Fruit fly (Drosophila melanogaster) whole organism, embryonic: ENCODE measurements around the gene CG4291.
A peak's percentile ranks its signal among the peaks of the same experiment; 100 is the strongest.

Experiments used
- Atf3 ChIP-seq: fragments of 200-800 bp; sonication (Bioruptor generic); optimal IDR thresholded peaks from 3 replicates; lab custom pipeline; 2016; ENCODE audit warnings: missing biosample characterization, missing genetic modification characterization
- Awh ChIP-seq: fragments of 200-800 bp; sonication (Bioruptor generic); IDR thresholded peaks from 2 replicates; pipeline ENCODE4, ENCODE4 v1.3.6; 2022; ENCODE audit warnings: missing biosample characterization, missing genetic modification characterization
- Blimp-1 ChIP-seq: fragments of 200-800 bp; sonication (Bioruptor generic); optimal IDR thresholded peaks from 3 replicates; lab custom pipeline; 2018; ENCODE audit warnings: missing biosample characterization, missing genetic modification characterization, mild to moderate bottlenecking, moderate library complexity, missing genetic modification reagents
- CG10209 ChIP-seq: fragments of 200-800 bp; sonication (Bioruptor generic); optimal IDR thresholded peaks from 3 replicates; lab custom pipeline; 2017; ENCODE audit warnings: missing biosample characterization, mild to moderate bottlenecking, missing genetic modification characterization, missing genetic modification reagents
- CG10267 ChIP-seq: fragments of 200-800 bp; sonication (Bioruptor generic); optimal IDR thresholded peaks from 2 replicates; lab custom pipeline; 2018; ENCODE audit warnings: missing biosample characterization, mild to moderate bottlenecking, missing genetic modification characterization, moderate library complexity
- CG10959 ChIP-seq: fragments of 200-800 bp; sonication (Bioruptor generic); IDR thresholded peaks from 2 replicates; pipeline ENCODE4 v1.3.6; 2022; ENCODE audit warnings: missing biosample characterization, missing genetic modification characterization
- CG11398 ChIP-seq: fragments of 200-800 bp; sonication (Bioruptor generic); optimal IDR thresholded peaks from 2 replicates; lab custom pipeline; 2016; ENCODE audit warnings: missing biosample characterization, missing genetic modification characterization
- CG14441 ChIP-seq: fragments of 200-800 bp; sonication (Bioruptor generic); IDR thresholded peaks from 2 replicates; pipeline ENCODE4 v1.3.6; 2022; ENCODE audit warnings: missing biosample characterization, missing genetic modification characterization
- CG14710 ChIP-seq: fragments of 200-800 bp; sonication (Bioruptor generic); optimal IDR thresholded peaks from 3 replicates; lab custom pipeline; 2019; ENCODE audit warnings: missing biosample characterization, mild to moderate bottlenecking, missing genetic modification characterization, moderate library complexity
- CG1603 ChIP-seq: fragments of 200-800 bp; sonication (Bioruptor generic); optimal IDR thresholded peaks from 2 replicates; lab custom pipeline; 2019; ENCODE audit warnings: missing biosample characterization, mild to moderate bottlenecking, missing genetic modification characterization, moderate library complexity
- CG18262 ChIP-seq: fragments of 200-800 bp; optimal IDR thresholded peaks from 3 replicates; lab custom pipeline; 2019; ENCODE audit warnings: missing biosample characterization, mild to moderate bottlenecking, missing genetic modification characterization, moderate library complexity
- CG2678 ChIP-seq: fragments of 200-800 bp; sonication (Bioruptor generic); optimal IDR thresholded peaks from 3 replicates; lab custom pipeline; 2019; ENCODE audit warnings: missing biosample characterization, mild to moderate bottlenecking, missing genetic modification characterization, moderate library complexity
- CG32772 ChIP-seq: fragments of 200-800 bp; sonication (Bioruptor generic); IDR thresholded peaks from 2 replicates; pipeline ENCODE4 v1.3.6; 2022; ENCODE audit warnings: missing biosample characterization, missing genetic modification characterization
- CG5953 ChIP-seq: fragments of 200-800 bp; sonication (Bioruptor generic); IDR thresholded peaks from 2 replicates; pipeline ENCODE4 v1.3.6; 2022; ENCODE audit warnings: missing biosample characterization, missing genetic modification characterization
- CG6791 ChIP-seq: fragments of 200-800 bp; sonication (Bioruptor generic); IDR thresholded peaks from 3 replicates; pipeline ENCODE4 v1.3.6; 2022; ENCODE audit warnings: missing biosample characterization, missing genetic modification characterization; ENCODE audit not compliant: partially characterized antibody
- CG7786 ChIP-seq: fragments of 200-800 bp; sonication (Bioruptor generic); optimal IDR thresholded peaks from 2 replicates; lab custom pipeline; 2016; ENCODE audit warnings: missing biosample characterization, missing genetic modification characterization
- CG7839 ChIP-seq: fragments of 200-800 bp; sonication (Bioruptor generic); optimal IDR thresholded peaks from 3 replicates; lab custom pipeline; 2018; ENCODE audit warnings: missing biosample characterization, mild to moderate bottlenecking, missing genetic modification characterization, moderate library complexity
- CG8924 ChIP-seq: fragments of 200-800 bp; optimal IDR thresholded peaks from 3 replicates; lab custom pipeline; 2019; ENCODE audit warnings: missing biosample characterization, mild to moderate bottlenecking, missing genetic modification characterization, moderate library complexity
- D19A ChIP-seq: fragments of 200-800 bp; optimal IDR thresholded peaks from 3 replicates; lab custom pipeline; 2019; ENCODE audit warnings: missing biosample characterization, mild to moderate bottlenecking, missing genetic modification characterization, moderate library complexity
- Elba2 ChIP-seq: fragments of 200-800 bp; sonication (Bioruptor generic); optimal IDR thresholded peaks from 3 replicates; lab custom pipeline; 2016; ENCODE audit warnings: missing biosample characterization, missing genetic modification characterization
- Ets65A ChIP-seq: fragments of 200-800 bp; sonication (Bioruptor generic); peaks from one replicate; lab custom pipeline; 2016; ENCODE audit warnings: missing biosample characterization, missing genetic modification characterization
- Gug ChIP-seq: fragments of 200-800 bp; sonication (Bioruptor generic); IDR thresholded peaks from 4 replicates; pipeline ENCODE4 v1.3.6; 2022; ENCODE audit warnings: missing biosample characterization, missing genetic modification characterization
- Hr78 ChIP-seq, 2 experiments: fragments of 200-800 bp in 1 of 2; fragments of >200 bp in 1 of 2; sonication (Bioruptor generic) in 1 of 2; optimal IDR thresholded peaks; 2 replicates each; lab custom pipeline; 2017 to 2019; ENCODE audit warnings: missing biosample characterization in 2 of 2, missing genetic modification characterization in 2 of 2, mild to moderate bottlenecking in 1 of 2, moderate library complexity in 1 of 2
- Hsf ChIP-seq: fragments of 200-800 bp; sonication (Bioruptor generic); optimal IDR thresholded peaks from 3 replicates; lab custom pipeline; 2016; ENCODE audit warnings: missing biosample characterization, missing genetic modification characterization
- Med ChIP-seq: fragments of 200-800 bp; sonication (Bioruptor generic); peaks from one replicate; lab custom pipeline; 2016; ENCODE audit warnings: missing biosample characterization, missing genetic modification characterization, mild to moderate bottlenecking, inconsistent platforms, moderate library complexity
- NC2α ChIP-seq: fragments of 200-800 bp; sonication (Bioruptor generic); optimal IDR thresholded peaks from 2 replicates; lab custom pipeline; 2016; ENCODE audit warnings: missing biosample characterization, missing genetic modification characterization
- Scr ChIP-seq: fragments of 200-800 bp; sonication (Bioruptor generic); IDR thresholded peaks from 2 replicates; pipeline ENCODE4 v1.3.6; 2022; ENCODE audit warnings: missing biosample characterization, missing genetic modification characterization; ENCODE audit not compliant: partially characterized antibody
- Sox102F ChIP-seq: fragments of 200-800 bp; sonication (Bioruptor generic); optimal IDR thresholded peaks from 2 replicates; lab custom pipeline; 2018; ENCODE audit warnings: missing biosample characterization, mild to moderate bottlenecking, missing genetic modification characterization, moderate library complexity
- amos ChIP-seq: fragments of 200-800 bp; sonication (Bioruptor generic); IDR thresholded peaks from 2 replicates; pipeline ENCODE4 v1.3.6; 2022; ENCODE audit warnings: missing biosample characterization, missing genetic modification characterization; ENCODE audit not compliant: partially characterized antibody
- ara ChIP-seq: fragments of 200-800 bp; sonication (Bioruptor generic); IDR thresholded peaks from 2 replicates; pipeline ENCODE4 v1.3.6; 2022; ENCODE audit warnings: missing biosample characterization, missing genetic modification characterization
- bab2 ChIP-seq: fragments of 200-800 bp; sonication (Bioruptor generic); optimal IDR thresholded peaks from 2 replicates; lab custom pipeline; 2016; ENCODE audit warnings: missing biosample characterization, missing genetic modification characterization
- bcd ChIP-seq: fragments of 200-800 bp; sonication (Bioruptor generic); optimal IDR thresholded peaks from 2 replicates; lab custom pipeline; 2017; ENCODE audit warnings: missing biosample characterization, mild to moderate bottlenecking, missing genetic modification characterization
- btn ChIP-seq: fragments of 200-800 bp; sonication (Bioruptor generic); optimal IDR thresholded peaks from 2 replicates; lab custom pipeline; 2016; ENCODE audit warnings: missing biosample characterization, missing genetic modification characterization
- chm ChIP-seq: fragments of 200-800 bp; sonication (Bioruptor generic); IDR thresholded peaks from 2 replicates; pipeline ENCODE4 v1.3.6; 2022; ENCODE audit warnings: missing biosample characterization, missing genetic modification characterization
- ci ChIP-seq: fragments of 200-800 bp; sonication (Bioruptor generic); IDR thresholded peaks from 3 replicates; pipeline ENCODE4 v1.3.6; 2022; ENCODE audit warnings: missing biosample characterization, missing genetic modification characterization
- dysf ChIP-seq: fragments of 200-800 bp; sonication (Bioruptor generic); IDR thresholded peaks from 3 replicates; pipeline ENCODE4 v1.3.6; 2022; ENCODE audit warnings: missing biosample characterization, missing genetic modification characterization
- ems ChIP-seq: fragments of 200-800 bp; sonication (Bioruptor generic); optimal IDR thresholded peaks from 3 replicates; lab custom pipeline; 2016; ENCODE audit warnings: missing biosample characterization, missing genetic modification characterization
- gsb-n ChIP-seq: fragments of 200-800 bp; sonication (Bioruptor generic); optimal IDR thresholded peaks from 3 replicates; lab custom pipeline; 2018; ENCODE audit warnings: missing biosample characterization, mild to moderate bottlenecking, missing genetic modification characterization
- insv ChIP-seq, 2 experiments: fragments of 200-800 bp; sonication (Bioruptor generic); optimal IDR thresholded peaks; 3 replicates each; lab custom pipeline; 2016 to 2018; ENCODE audit warnings: missing biosample characterization in 2 of 2, missing genetic modification characterization in 2 of 2
- inv ChIP-seq: fragments of 200-800 bp; sonication (Bioruptor generic); IDR thresholded peaks from 2 replicates; pipeline ENCODE4 v1.3.6; 2022; ENCODE audit warnings: missing biosample characterization, missing genetic modification characterization; ENCODE audit not compliant: partially characterized antibody
- jumu ChIP-seq: fragments of 200-800 bp; sonication (Bioruptor generic); optimal IDR thresholded peaks from 3 replicates; lab custom pipeline; 2016; ENCODE audit warnings: missing biosample characterization, missing genetic modification characterization
- knrl ChIP-seq: fragments of 200-800 bp; sonication (Bioruptor generic); IDR thresholded peaks from 3 replicates; pipeline ENCODE4 v1.3.6; 2022; ENCODE audit warnings: missing biosample characterization, missing genetic modification characterization; ENCODE audit not compliant: partially characterized antibody
- pnt ChIP-seq: fragments of 200-800 bp; sonication (Bioruptor generic); optimal IDR thresholded peaks from 3 replicates; lab custom pipeline; 2016; ENCODE audit warnings: missing biosample characterization, missing genetic modification characterization
- sisA ChIP-seq: fragments of 200-800 bp; sonication (Bioruptor generic); IDR thresholded peaks from 2 replicates; pipeline ENCODE4 v1.3.6; 2022; ENCODE audit warnings: missing biosample characterization, missing genetic modification characterization
- stwl ChIP-seq: fragments of 200-800 bp; sonication (Bioruptor generic); optimal IDR thresholded peaks from 3 replicates; lab custom pipeline; 2018; ENCODE audit warnings: missing biosample characterization, mild to moderate bottlenecking, missing genetic modification characterization, moderate library complexity
- tin ChIP-seq: fragments of 200-800 bp; sonication (Bioruptor generic); optimal IDR thresholded peaks from 3 replicates; lab custom pipeline; 2016; ENCODE audit warnings: missing biosample characterization, missing genetic modification characterization
- twi ChIP-seq: fragments of 200-800 bp; optimal IDR thresholded peaks from 2 replicates; lab custom pipeline; 2019; ENCODE audit warnings: missing biosample characterization, mild to moderate bottlenecking, missing genetic modification characterization, moderate library complexity
- unpg ChIP-seq: fragments of 200-800 bp; sonication (Bioruptor generic); optimal IDR thresholded peaks from 3 replicates; lab custom pipeline; 2018; ENCODE audit warnings: missing biosample characterization, mild to moderate bottlenecking, missing genetic modification characterization, moderate library complexity
- vvl ChIP-seq: fragments of 200-800 bp; sonication (Bioruptor generic); IDR thresholded peaks from 2 replicates; pipeline ENCODE4 v1.3.6; 2022; ENCODE audit warnings: missing biosample characterization, missing genetic modification characterization

CG4291 gene

DNA sequence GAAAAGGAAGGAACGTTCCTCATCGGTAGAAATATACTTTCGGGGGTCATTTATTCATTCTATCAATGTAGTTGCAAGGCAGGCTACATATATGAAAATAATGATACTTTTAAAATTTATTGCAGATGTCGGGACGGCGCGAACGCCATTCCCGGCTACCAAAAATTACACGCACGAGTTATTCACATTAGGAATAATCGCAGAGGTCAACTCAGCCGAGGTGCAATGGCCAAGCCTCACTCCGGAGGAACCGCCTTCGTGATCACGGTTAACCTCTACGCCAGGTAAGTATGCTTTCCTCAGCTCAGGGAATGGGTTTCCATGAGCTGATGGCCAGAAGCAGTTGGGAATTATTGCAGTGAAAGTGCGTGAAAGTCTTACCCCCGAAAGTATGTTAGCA lies 48.8 kb upstream of the CG4291 start (continued):
- TF ChIP-seq CG7786 (GFP tag; lab: Kevin White, UChicago): peak; percentile 31
- TF ChIP-seq stwl (tag; lab: Kevin White, UChicago): peak; percentile 1
- TF ChIP-seq ems (GFP tag; lab: Kevin White, UChicago): peak; percentile 11
- 0 out of 2 replicates have a peak, but pooled peaks have one; percentile 14 for TF ChIP-seq inv
- peak; percentile 24 for TF ChIP-seq NC2α
- 0 out of 3 replicates have a peak, but pooled peaks have one; percentile 10 for TF ChIP-seq dysf
- peak; percentile 40 for TF ChIP-seq gsb-n
- TF ChIP-seq Sox102F (GFP tag; lab: Kevin White, UChicago): peak; percentile 7
- TF ChIP-seq D19A: peak; percentile 5
- TF ChIP-seq CG18262 (tag; lab: Kevin White, UChicago): peak; percentile 51
- peak in 1 of 2 experiments; percentile 9 for TF ChIP-seq insv (GFP tag; optimal IDR thresholded peaks at IDR 0.05; lab: Kevin White, UChicago)
- TF ChIP-seq vvl (GFP tag; lab: Robert Waterston, UW): peak; percentile 32; the same call in 1 of the 2 replicates
- peak; percentile 7 for TF ChIP-seq CG11398 (GFP tag; lab: Kevin White, UChicago)
- peak; percentile 75; the same call in 1 of the 2 replicates for TF ChIP-seq chm
- TF ChIP-seq CG1603 (tag; lab: Kevin White, UChicago): peak; percentile 51
- peak; percentile 23 for TF ChIP-seq Blimp-1 (GFP tag; lab: Kevin White, UChicago)
- TF ChIP-seq Scr (GFP tag; lab: Robert Waterston, UW): 0 out of 2 replicates have a peak, but pooled peaks have one; percentile 27
- TF ChIP-seq Elba2 (GFP tag; lab: Kevin White, UChicago): peak; percentile 45
- TF ChIP-seq CG10959: peak; percentile 66
- TF ChIP-seq ara (GFP tag; lab: Robert Waterston, UW): peak; percentile 25; the same call in 1 of the 2 replicates
- TF ChIP-seq Atf3 (GFP tag; lab: Kevin White, UChicago): peak; percentile 39
- TF ChIP-seq jumu (GFP tag; lab: Kevin White, UChicago): peak; percentile 45
- TF ChIP-seq CG14441 (GFP tag; lab: Robert Waterston, UW): 0 out of 2 replicates have a peak, but pooled peaks have one; percentile 26
- peak; percentile 19; the same call in 1 of the 2 replicates for TF ChIP-seq CG32772 (GFP tag; lab: Robert Waterston, UW)
- peak; percentile 63 for TF ChIP-seq ci
- peak; percentile 50; the same call in 1 of the 3 replicates for TF ChIP-seq CG6791 (GFP tag; lab: Robert Waterston, UW)
- TF ChIP-seq knrl (GFP tag; lab: Robert Waterston, UW): peak; percentile 64; the same call in 1 of the 3 replicates
- peak; percentile 7 for TF ChIP-seq tin (GFP tag; lab: Kevin White, UChicago)
- TF ChIP-seq Awh (GFP tag; lab: Robert Waterston, UW): 0 out of 2 replicates have a peak, but pooled peaks have one; percentile 16
- TF ChIP-seq Ets65A (GFP tag; lab: Kevin White, UChicago): peak; percentile 92
- TF ChIP-seq Hsf (GFP tag; lab: Kevin White, UChicago): peak; percentile 1
- TF ChIP-seq bcd: peak; percentile 21
- TF ChIP-seq CG2678: peak; percentile 24
- peak; percentile 54 for TF ChIP-seq btn (GFP tag; lab: Kevin White, UChicago)
- TF ChIP-seq CG5953: 0 out of 2 replicates have a peak, but pooled peaks have one; percentile 30
- TF ChIP-seq CG10209 (GFP tag; lab: Kevin White, UChicago): peak; percentile 52
- peak; percentile 3 for TF ChIP-seq CG8924 (tag; lab: Kevin White, UChicago)
- peak; percentile 34 for TF ChIP-seq twi (tag; lab: Kevin White, UChicago)
- TF ChIP-seq Gug (GFP tag; lab: Robert Waterston, UW): 0 out of 4 replicates have a peak, but pooled peaks have one; percentile 13
- TF ChIP-seq bab2: peak; percentile 30
- TF ChIP-seq Med: peak; percentile 90
- TF ChIP-seq CG14710 (tag; lab: Kevin White, UChicago): peak; percentile 17
- TF ChIP-seq Hr78 (GFP tag; optimal IDR thresholded peaks at IDR 0.05; lab: Kevin White, UChicago): peak in 1 of 2 experiments; percentile 29
- peak; percentile 0 for TF ChIP-seq pnt
- peak; percentile 14 for TF ChIP-seq unpg (GFP tag; lab: Kevin White, UChicago)
- peak; percentile 53; the same call in 1 of the 2 replicates for TF ChIP-seq amos (GFP tag; lab: Robert Waterston, UW)
- peak; percentile 45 for TF ChIP-seq CG7839 (tag; lab: Kevin White, UChicago)
- 0 out of 2 replicates have a peak, but pooled peaks have one; percentile 27 for TF ChIP-seq sisA (GFP tag; lab: Robert Waterston, UW)
- peak; percentile 10 for TF ChIP-seq CG10267 (tag; lab: Kevin White, UChicago)
